Fruit fly (Drosophila melanogaster) whole organism: ENCODE data around the gene CG33271.
"Not testable (repeated sequence)": the region's sequence is repeated elsewhere in the genome, so short reads cannot be mapped to it uniquely, and the experiment has no call there.

Experiments
- CG8478 ChIP-seq: fragments of >200 bp; optimal IDR thresholded peaks from 2 replicates; lab custom pipeline; 2018; ENCODE audit warnings: inconsistent platforms
- Dll ChIP-seq: fragments of >200 bp; optimal IDR thresholded peaks from 2 replicates; lab custom pipeline; 2017
- EcR ChIP-seq, 2 experiments: fragments of >200 bp; optimal IDR thresholded peaks; 2 replicates each; lab custom pipeline; 2017; ENCODE audit warnings: missing biosample characterization in 2 of 2, missing genetic modification characterization in 2 of 2, missing genetic modification reagents in 2 of 2
- pan ChIP-seq: fragments of >200 bp; optimal IDR thresholded peaks from 2 replicates; lab custom pipeline; 2017
- psq ChIP-seq: fragments of >200 bp; optimal IDR thresholded peaks from 2 replicates; lab custom pipeline; 2017
- usp ChIP-seq: fragments of >200 bp; optimal IDR thresholded peaks from 2 replicates; lab custom pipeline; 2017; ENCODE audit warnings: missing biosample characterization, missing genetic modification characterization, mixed read lengths

CG33271 gene

DNA sequence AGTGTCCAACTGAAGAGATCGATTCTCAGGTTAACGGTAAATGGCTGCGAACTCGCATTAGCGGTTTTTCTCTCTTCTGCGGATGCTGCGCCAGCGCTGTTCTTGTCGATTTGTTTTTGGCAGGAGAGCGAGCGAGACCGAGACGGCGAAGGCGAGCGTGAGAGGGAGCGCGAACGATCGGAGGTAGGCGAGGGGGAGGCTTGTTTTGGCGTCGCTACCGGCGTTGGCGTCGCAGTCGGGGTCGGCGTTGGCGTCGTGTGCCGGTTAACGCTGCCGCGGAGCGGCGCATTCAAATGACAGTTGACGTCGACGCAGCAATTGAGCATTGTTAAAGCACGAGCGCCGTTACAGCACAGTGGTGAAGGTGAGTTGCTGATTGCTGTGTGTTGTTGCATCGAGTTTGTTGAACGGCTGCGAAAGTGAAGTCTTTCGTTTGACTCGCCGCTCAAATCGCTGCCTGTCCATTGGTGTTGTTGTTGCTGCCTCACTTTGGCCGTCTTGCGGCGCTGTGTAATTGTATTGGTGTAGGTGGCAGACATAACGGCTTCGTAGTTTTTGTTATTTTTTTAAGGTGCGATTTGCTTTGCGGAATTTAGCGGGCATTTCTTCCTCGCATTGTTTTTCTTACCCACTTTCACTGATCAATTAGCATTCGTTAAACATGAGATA, 9.6 kb upstream of the CG33271 start:
- TF ChIP-seq Dll (lab: Kevin White, UChicago) (peak; percentile 70), EcR (GFP tag; optimal IDR thresholded peaks at IDR 0.05; lab: Kevin White, UChicago) (no peak), pan (lab: Kevin White, UChicago) (no peak)

DNA sequence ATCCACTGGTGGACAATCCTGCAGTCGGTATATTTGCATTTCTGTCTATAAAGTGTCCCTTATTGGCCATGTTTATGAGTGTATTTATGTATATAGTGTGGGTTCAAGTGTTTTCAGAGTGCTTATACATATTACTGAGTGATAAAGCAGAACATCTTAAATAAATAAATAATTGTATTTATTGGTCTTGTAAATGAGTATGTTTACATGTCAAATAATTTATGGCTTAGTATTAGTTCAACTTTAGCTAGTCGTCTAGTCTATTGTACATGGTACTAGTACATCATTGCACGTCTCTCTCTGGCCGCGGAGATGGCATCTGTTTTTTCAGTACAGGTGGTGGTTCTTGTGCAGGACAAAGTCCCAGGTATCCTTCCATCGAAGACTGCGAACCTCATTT, 6.7 kb upstream of the CG33271 start, which contains the start of gene CG32086:
TSS of gene CG32086 (minus strand) at position 101 of the 400 bp plus-strand sequence.
- TF ChIP-seq pan (lab: Kevin White, UChicago), result no peak
- TF ChIP-seq psq (lab: Kevin White, UChicago), result no peak
- TF ChIP-seq usp (GFP tag; lab: Kevin White, UChicago), result no peak
- no peak for TF ChIP-seq CG8478 (lab: Kevin White, UChicago)
- no peak for TF ChIP-seq EcR (GFP tag; optimal IDR thresholded peaks at IDR 0.05; lab: Kevin White, UChicago)
- TF ChIP-seq Dll (lab: Kevin White, UChicago), result no peak

DNA sequence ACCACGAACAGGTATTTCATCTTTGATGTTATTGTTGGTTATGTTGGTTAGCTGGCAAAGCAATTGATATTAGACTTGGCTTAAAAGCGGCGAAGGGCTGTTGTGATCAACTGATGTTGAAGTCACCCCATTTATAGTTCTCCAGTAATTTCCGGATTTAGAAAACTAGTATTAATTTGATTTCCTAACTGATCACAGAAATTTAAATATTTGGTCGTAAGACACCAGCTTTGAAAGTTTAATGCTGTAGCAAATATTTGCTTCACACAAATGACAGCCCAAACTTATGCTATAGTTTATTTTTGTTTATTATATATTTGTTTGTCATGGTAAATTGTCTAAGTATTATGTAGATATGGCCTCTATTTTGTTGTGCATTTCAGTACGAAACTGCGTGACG, 4.8 kb upstream of the CG33271 start, which contains the start of gene CG33269:
TSS of gene CG33269 (minus strand) at position 101 of the 400 bp plus-strand sequence.
- TF ChIP-seq usp (GFP tag; lab: Kevin White, UChicago) (no peak), psq (lab: Kevin White, UChicago) (no peak), Dll (lab: Kevin White, UChicago) (no peak), pan (lab: Kevin White, UChicago) (no peak), CG8478 (lab: Kevin White, UChicago) (no peak), EcR (GFP tag; optimal IDR thresholded peaks at IDR 0.05; lab: Kevin White, UChicago) (no peak)

DNA sequence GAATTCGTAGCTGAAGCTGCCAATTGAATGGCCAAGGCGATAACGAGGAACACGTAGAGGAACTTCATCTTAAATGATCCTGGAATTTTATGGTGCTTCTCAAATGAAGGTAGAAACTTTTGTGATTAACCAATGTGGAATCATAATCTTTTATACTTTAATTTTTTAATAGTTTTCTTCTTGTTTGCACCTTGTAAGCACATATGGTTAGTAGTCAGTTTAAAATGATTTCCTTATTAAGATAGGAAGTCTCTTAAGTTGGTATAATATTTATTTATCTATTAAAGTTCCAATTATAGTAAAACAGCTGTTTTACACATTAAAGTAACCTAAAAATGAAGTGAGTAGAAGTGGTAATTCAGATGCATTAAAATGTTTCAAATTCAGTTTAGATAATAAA, 3.6 kb upstream of the CG33271 start, which contains the start of gene CG43391:
TSS of gene CG43391 (minus strand) at position 101 of the 400 bp plus-strand sequence.
- TF ChIP-seq pan (lab: Kevin White, UChicago) (no peak), EcR (GFP tag; optimal IDR thresholded peaks at IDR 0.05; lab: Kevin White, UChicago) (no peak), psq (lab: Kevin White, UChicago) (no peak), CG8478 (lab: Kevin White, UChicago) (no peak), usp (GFP tag; lab: Kevin White, UChicago) (no peak), Dll (lab: Kevin White, UChicago) (no peak)

DNA sequence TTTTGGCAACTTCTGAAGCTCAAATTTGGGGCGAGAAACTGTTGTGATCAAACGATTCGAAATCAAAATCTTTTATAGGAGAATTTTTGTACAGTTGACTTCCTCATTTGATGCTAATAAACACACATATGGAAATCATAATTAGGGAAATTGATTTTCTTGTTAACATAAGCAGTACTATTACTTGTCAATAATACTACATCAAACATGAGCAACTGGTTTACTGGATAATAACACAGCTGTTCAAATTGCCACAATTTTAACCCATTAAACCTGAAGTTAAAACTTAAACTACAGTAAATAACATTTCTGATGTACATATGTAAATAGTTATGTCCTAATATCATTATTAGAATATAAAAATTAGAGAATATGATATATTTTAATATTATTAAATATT, 2.6 kb upstream of the CG33271 start, which contains the start of gene CG43390:
TSS of gene CG43390 (minus strand) at position 32 of the 400 bp plus-strand sequence.
- no peak for TF ChIP-seq psq (lab: Kevin White, UChicago)
- no peak for TF ChIP-seq CG8478 (lab: Kevin White, UChicago)
- no peak for TF ChIP-seq Dll (lab: Kevin White, UChicago)
- TF ChIP-seq usp (GFP tag; lab: Kevin White, UChicago), result no peak
- no peak for TF ChIP-seq EcR (GFP tag; optimal IDR thresholded peaks at IDR 0.05; lab: Kevin White, UChicago)
- no peak for TF ChIP-seq pan (lab: Kevin White, UChicago)

DNA sequence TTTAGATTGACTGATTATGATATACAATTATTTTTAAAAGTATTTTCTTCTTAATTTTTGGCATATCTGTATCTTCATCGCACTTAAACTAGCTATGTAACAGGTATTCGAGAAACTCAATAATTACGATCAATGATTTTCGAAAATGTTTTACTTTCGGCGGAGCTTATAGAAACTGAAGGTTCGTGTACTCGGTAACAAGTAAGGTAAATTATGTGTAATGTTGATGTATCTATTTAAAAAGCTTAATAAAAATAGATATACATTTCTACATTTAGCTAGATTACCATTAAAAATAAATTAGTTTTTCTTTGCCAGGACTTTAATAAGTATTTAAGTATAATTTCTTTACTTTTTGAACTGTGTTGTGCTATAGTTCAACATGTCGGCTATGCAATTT, 1.6 kb upstream of the CG33271 start:
- TF ChIP-seq EcR (GFP tag; optimal IDR thresholded peaks at IDR 0.05; lab: Kevin White, UChicago), result no peak
- no peak for TF ChIP-seq CG8478 (lab: Kevin White, UChicago)
- TF ChIP-seq Dll (lab: Kevin White, UChicago), result no peak
- no peak for TF ChIP-seq psq (lab: Kevin White, UChicago)

DNA sequence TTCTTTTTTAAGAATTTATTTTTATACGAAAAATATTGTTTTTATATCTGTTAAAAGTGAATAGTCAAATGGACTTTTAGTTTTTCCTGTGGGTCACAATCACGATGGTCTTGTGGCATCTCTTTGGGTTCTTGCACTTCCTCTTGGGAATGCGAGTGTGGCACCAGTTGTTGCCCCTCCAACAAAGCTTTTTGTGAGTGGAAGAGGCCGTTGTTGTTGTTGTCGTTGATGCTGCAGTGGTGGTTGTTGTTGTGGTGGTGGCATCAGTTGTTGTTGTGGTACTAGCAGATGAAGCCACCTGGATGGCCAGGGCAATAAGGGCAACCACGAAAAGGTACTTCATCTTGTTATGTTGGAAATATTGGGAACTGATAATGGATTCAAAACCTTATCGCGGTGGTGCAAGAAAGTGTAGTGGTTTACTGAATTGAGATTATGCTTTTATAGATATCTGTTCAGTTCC, 947 bp upstream of the CG33271 start, which contains the start of gene CG33270:
TSS of gene CG33270 (minus strand) at position 413 of the 463 bp plus-strand sequence.
- no peak for TF ChIP-seq psq (lab: Kevin White, UChicago)
- no peak for TF ChIP-seq EcR (GFP tag; optimal IDR thresholded peaks at IDR 0.05; lab: Kevin White, UChicago)
- TF ChIP-seq usp (GFP tag; lab: Kevin White, UChicago), result no peak
- TF ChIP-seq CG8478 (lab: Kevin White, UChicago), result no peak
- TF ChIP-seq pan (lab: Kevin White, UChicago), result no peak
- TF ChIP-seq Dll (lab: Kevin White, UChicago), result no peak

DNA sequence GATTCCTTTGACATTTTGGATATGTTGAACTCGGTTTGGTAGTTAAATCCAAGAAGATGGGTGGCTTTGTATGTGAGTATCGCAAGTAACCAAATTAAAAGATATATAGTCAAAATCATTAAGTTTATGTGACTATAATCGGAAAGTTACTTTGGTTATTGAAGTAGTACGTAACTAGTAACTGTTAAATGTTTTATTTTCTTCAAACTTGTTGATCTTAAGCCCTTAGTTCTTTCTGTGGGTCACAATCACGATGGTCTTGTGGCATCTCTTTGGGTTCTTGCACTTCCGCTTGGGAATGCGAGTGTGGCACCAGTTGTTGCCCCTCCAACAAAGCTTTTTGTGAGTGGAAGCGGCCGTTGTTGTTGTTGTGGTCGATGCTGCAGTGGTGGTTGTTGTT, 351 bp downstream of the CG33271 start, which contains the start of gene CG33489:
TSS of gene CG33489 (minus strand) at position 101 of the 400 bp plus-strand sequence.
- not testable (repeated sequence) for TF ChIP-seq EcR (GFP tag; optimal IDR thresholded peaks at IDR 0.05; lab: Kevin White, UChicago); usp (GFP tag; lab: Kevin White, UChicago); psq (lab: Kevin White, UChicago)

DNA sequence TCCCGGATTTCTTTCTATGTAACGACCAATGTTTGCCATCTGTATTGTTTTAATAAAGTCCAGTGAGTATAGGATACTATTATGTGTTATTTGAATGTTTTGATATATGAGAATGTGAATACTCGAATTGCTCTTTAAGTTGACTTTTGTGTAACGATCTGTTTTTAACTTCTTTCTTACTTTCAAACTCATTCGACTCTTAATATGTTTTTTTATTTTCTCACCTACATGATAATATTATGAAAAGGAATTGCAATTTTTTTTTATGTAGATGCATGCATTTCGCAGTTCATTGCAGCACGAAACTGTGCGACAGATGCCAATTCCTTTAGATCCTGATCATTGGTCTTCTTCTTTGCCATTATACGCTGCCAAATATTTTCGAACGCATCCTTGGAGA, 2.7 kb downstream of the CG33271 start, which contains the start of gene CG33490:
TSS of gene CG33490 (minus strand) at position 101 of the 400 bp plus-strand sequence.
- TF ChIP-seq usp (GFP tag; lab: Kevin White, UChicago), result no peak
- no peak for TF ChIP-seq pan (lab: Kevin White, UChicago)
- TF ChIP-seq psq (lab: Kevin White, UChicago), result no peak
- no peak for TF ChIP-seq Dll (lab: Kevin White, UChicago)
- no peak for TF ChIP-seq CG8478 (lab: Kevin White, UChicago)
- TF ChIP-seq EcR (GFP tag; optimal IDR thresholded peaks at IDR 0.05; lab: Kevin White, UChicago), result no peak

DNA sequence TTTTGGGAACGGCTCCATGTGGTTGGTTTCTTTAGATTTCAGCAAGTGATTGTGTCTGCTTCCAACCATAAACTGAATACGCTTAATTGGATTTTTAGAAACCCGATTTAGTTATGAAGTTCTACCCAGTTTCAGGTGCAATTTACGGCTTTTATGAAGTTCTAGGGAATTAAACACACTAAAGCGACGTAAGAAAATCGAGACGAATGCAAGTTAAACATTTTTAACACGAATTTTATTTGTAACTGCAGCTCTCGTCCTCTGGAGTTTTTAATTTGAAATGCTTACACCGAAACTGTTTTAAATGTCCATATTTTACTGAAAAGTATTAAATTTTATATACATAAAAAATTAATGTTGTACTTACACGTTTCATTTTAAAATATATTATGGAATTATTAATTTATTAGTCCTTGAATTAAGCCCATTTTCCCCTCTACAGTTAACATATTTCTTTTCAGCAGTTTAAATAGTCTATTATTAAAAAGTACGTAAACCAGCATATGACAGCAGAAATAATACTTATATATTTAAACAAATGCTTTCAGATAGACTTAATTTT, 13.2 kb downstream of the CG33271 start, which contains the start of the genes CG46412 and CG33267:
TSS of gene CG46412 (minus strand) at position 101 of the 562 bp plus-strand sequence.
TSS of gene CG33267 (plus strand) at position 512 of the 562 bp plus-strand sequence.
- no peak for TF ChIP-seq EcR (GFP tag; optimal IDR thresholded peaks at IDR 0.05; lab: Kevin White, UChicago)
